Worm (Caenorhabditis elegans) whole organism, midembryonic: ENCODE data around the gene hpo-15.

Experiments
- T22C8.4 ChIP-seq: fragments of 200-800 bp; sonication (Bioruptor generic); IDR thresholded peaks from 2 replicates; pipeline ENCODE4 v1.3.6; 2022; ENCODE audit warnings: missing genetic modification characterization, missing compliant biosample characterization
- cog-1 ChIP-seq: sonication (generic microtip); optimal IDR thresholded peaks from 2 replicates; lab custom pipeline; 2016; ENCODE audit warnings: missing genetic modification characterization, missing compliant biosample characterization
- flt-1 ChIP-seq: fragments of 200-800 bp; sonication (Bioruptor generic); IDR thresholded peaks from 2 replicates; pipeline ENCODE4 v1.3.6; 2022; ENCODE audit warnings: missing genetic modification characterization, missing compliant biosample characterization
- klf-2 ChIP-seq: fragments of 200-800 bp; sonication (Bioruptor generic); conservative IDR thresholded peaks from 2 replicates; pipeline ENCODE4 v1.3.6; 2022; ENCODE audit warnings: missing genetic modification reagents, missing genetic modification characterization, missing compliant biosample characterization
- med-1 ChIP-seq: sonication (generic microtip); optimal IDR thresholded peaks from 2 replicates; lab custom pipeline; 2017; ENCODE audit warnings: missing genetic modification characterization, mild to moderate bottlenecking, missing compliant biosample characterization, antibody characterized with exemption, missing genetic modification reagents; ENCODE audit not compliant: insufficient read depth
- ref-1 ChIP-seq: fragments of 200-800 bp; sonication (Bioruptor generic); conservative IDR thresholded peaks from 2 replicates; pipeline ENCODE4 v1.3.6; 2022; ENCODE audit warnings: missing genetic modification reagents, missing genetic modification characterization, missing compliant biosample characterization
- tab-1 ChIP-seq: fragments of 200-800 bp; sonication (Bioruptor generic); IDR thresholded peaks from 2 replicates; pipeline ENCODE4 v1.3.6; 2022; ENCODE audit warnings: missing genetic modification characterization, missing compliant biosample characterization
- ztf-23 ChIP-seq: fragments of 200-800 bp; sonication (Bioruptor generic); IDR thresholded peaks from 2 replicates; pipeline ENCODE4 v1.3.6; 2022; ENCODE audit warnings: missing genetic modification reagents, missing genetic modification characterization, missing compliant biosample characterization
- ztf-29 ChIP-seq: fragments of 200-800 bp; sonication (Bioruptor generic); IDR thresholded peaks from 2 replicates; pipeline ENCODE4 v1.3.6; 2022; ENCODE audit warnings: missing genetic modification reagents, missing genetic modification characterization, missing compliant biosample characterization

hpo-15 gene

DNA sequence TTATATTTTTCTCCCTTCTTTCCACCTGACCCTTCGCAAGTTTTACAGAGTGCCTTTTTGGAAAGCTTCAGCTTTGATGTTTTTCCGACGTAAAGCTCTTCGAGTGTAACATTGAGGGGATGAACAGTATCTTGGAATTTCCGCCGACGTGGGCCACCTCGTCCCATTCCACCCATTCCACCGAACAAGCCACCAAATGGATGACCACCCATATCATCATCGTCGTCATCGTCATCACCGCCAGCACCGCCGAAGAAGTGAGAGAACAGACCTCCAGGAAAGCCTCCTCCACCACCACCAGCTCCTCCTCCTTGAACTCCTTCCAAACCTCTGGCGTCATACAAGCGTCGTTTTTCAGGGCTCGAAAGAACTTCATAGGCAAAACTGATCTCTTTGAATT, 9.3 kb downstream of the hpo-15 start:
- no peak for TF ChIP-seq tab-1 (GFP tag; lab: Robert Waterston, UW)
- no peak for TF ChIP-seq ztf-29 (GFP tag; lab: Robert Waterston, UW)
- TF ChIP-seq med-1 (GFP tag; lab: Kevin White, UChicago) = no peak
- TF ChIP-seq ref-1 (GFP tag; lab: Robert Waterston, UW) = no peak
- TF ChIP-seq cog-1 = no peak
- no peak for TF ChIP-seq T22C8.4 (GFP tag; lab: Robert Waterston, UW)
- TF ChIP-seq flt-1 (GFP tag; lab: Robert Waterston, UW) = no peak
- TF ChIP-seq klf-2 (GFP tag; lab: Robert Waterston, UW) = no peak
- no peak for TF ChIP-seq ztf-23 (GFP tag; lab: Robert Waterston, UW)

DNA sequence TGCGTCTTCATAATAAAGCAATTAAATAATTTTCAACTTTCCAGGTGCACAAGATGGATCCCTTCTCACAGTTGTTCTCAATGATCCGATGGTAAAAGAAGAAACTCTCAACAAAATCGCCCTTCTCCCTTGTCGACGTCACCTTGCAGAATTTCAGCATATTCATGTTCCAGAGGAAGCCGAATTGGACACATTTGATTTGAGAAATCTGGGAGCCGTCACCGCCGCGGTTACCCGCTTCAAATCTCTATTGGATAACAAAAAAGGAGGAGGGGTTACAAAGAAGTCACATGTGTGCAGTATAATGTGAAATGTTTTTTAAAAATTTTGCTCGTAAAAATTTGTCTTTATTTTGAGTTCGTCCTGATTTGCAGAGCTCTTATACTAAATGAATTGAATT, 10.9 kb downstream of the hpo-15 start:
- TF ChIP-seq cog-1 (no peak), med-1 (GFP tag; lab: Kevin White, UChicago) (no peak), klf-2 (GFP tag; lab: Robert Waterston, UW) (no peak), ztf-23 (GFP tag; lab: Robert Waterston, UW) (no peak), tab-1 (GFP tag; lab: Robert Waterston, UW) (no peak), flt-1 (GFP tag; lab: Robert Waterston, UW) (no peak), ref-1 (GFP tag; lab: Robert Waterston, UW) (no peak), ztf-29 (GFP tag; lab: Robert Waterston, UW) (no peak), T22C8.4 (GFP tag; lab: Robert Waterston, UW) (no peak)

DNA sequence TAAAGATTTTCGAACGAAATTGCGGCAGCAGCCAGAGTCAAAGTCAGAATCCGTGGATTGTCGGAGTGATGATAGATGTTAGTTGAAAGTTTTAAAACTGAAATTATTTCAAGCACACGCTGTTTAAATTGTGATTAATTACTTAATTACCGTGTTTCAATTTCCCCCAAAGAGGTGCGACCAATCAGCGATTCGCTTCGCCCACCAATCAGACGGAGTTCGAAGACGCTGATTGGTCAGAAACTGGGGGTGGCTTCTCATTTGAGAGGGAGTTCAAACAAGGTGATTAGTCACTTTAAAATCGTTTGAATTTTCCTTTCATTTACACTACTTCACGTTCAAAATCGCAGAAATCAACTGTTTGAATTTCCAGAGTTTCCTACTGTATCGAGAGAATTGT, 14.2 kb downstream of the hpo-15 start:
- TF ChIP-seq cog-1 (no peak), med-1 (GFP tag; lab: Kevin White, UChicago) (no peak), ztf-23 (GFP tag; lab: Robert Waterston, UW) (no peak)

DNA sequence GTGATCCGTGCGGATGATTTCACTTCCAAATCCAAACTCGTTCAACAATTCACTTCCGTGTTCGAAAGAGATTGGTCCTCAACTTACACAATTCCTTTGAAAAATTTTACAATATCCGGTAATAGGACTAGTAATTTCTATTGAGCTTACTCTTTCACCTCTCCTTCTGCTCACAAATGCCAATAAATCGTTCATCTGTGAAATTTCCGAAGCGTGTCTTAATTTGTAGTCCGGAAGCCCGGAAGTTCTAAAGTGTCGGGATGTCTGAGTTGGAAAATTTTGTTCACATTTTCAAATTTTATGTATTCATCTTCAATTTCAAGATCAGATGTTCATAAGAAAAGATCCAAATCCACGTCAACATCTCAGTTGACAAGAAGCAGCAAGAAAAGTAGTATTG, 20.2 kb downstream of the hpo-15 start, which contains the start of gene T05C3.2:
TSS of gene T05C3.2 (plus strand) at position 301 of the 400 bp plus-strand sequence.
- TF ChIP-seq ref-1 (GFP tag; lab: Robert Waterston, UW) (no peak), ztf-29 (GFP tag; lab: Robert Waterston, UW) (no peak), T22C8.4 (GFP tag; lab: Robert Waterston, UW) (no peak), tab-1 (GFP tag; lab: Robert Waterston, UW) (no peak), cog-1 (no peak), ztf-23 (GFP tag; lab: Robert Waterston, UW) (no peak), flt-1 (GFP tag; lab: Robert Waterston, UW) (no peak), med-1 (GFP tag; lab: Kevin White, UChicago) (no peak), klf-2 (GFP tag; lab: Robert Waterston, UW) (no peak)

DNA sequence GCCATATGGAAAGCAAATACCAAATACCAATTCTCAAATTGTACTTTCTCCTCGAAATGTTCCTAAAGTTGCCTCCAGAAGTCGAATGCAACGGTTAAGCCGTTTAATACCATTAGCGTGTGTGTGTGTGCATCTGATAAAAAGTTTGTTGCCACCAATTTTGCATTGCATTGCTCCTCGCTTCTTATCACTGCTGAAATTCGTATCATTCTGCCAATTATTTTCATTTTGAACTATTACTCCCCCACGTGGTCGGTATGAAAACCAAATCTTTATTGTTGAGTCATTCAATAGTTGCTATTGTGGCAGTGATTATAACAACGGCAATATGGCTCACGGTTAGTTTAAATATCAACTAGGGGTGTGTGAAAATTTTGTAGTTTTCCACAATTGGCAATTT, 23.4 kb downstream of the hpo-15 start, which contains the start of gene T05C3.6:
TSS of gene T05C3.6 (plus strand) at position 241 of the 400 bp plus-strand sequence.
- TF ChIP-seq klf-2 (GFP tag; lab: Robert Waterston, UW) = no peak

DNA sequence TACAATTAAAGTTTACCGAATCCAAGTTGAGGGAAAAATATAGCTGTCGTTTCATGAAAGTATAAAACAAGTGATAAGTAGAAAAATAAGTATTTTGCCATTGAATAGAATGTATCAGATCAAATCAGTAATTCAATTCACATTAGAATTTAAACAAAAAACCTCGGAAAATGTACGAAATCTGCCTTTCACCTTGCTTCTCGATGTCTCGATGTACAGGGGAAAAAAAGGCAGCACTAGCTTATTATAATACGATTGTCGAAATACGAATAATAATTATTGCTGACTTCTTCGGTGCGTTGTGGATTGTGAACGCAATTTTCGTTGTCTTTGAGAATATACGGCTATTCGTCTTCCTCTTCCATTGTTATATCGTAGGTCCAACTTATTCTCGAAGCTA, 24.9 kb downstream of the hpo-15 start, which contains the start of gene grl-18:
TSS of gene grl-18 (minus strand) at position 101 of the 400 bp plus-strand sequence.
- TF ChIP-seq tab-1 (GFP tag; lab: Robert Waterston, UW) (no peak), ztf-23 (GFP tag; lab: Robert Waterston, UW) (no peak), cog-1 (no peak), flt-1 (GFP tag; lab: Robert Waterston, UW) (no peak), ztf-29 (GFP tag; lab: Robert Waterston, UW) (no peak), T22C8.4 (GFP tag; lab: Robert Waterston, UW) (no peak), ref-1 (GFP tag; lab: Robert Waterston, UW) (no peak), klf-2 (GFP tag; lab: Robert Waterston, UW) (no peak), med-1 (GFP tag; lab: Kevin White, UChicago) (no peak)

DNA sequence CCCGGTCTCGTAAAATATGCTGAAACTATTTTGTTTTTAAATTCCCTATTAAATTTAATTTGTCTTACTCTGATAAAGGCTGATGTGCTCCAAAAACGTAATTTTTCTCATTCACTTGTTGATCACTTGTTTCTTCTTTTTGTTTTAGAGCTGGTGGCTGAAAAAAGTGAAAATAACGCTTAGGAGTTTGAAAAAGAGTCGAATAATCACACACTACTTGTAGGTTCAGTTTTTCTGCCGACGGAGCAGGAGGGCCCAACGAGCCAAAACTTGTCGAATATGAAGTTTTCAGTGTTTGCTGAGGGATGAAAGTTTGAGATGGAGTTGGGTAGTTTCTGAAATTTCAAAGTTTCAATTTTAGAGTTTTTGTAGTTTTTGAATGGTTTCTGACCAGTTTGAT, 26.4 kb downstream of the hpo-15 start:
- TF ChIP-seq flt-1 (GFP tag; lab: Robert Waterston, UW) = no peak
- TF ChIP-seq ref-1 (GFP tag; lab: Robert Waterston, UW) = no peak
- TF ChIP-seq ztf-23 (GFP tag; lab: Robert Waterston, UW) = no peak
- no peak for TF ChIP-seq ztf-29 (GFP tag; lab: Robert Waterston, UW)
- TF ChIP-seq cog-1 = no peak

DNA sequence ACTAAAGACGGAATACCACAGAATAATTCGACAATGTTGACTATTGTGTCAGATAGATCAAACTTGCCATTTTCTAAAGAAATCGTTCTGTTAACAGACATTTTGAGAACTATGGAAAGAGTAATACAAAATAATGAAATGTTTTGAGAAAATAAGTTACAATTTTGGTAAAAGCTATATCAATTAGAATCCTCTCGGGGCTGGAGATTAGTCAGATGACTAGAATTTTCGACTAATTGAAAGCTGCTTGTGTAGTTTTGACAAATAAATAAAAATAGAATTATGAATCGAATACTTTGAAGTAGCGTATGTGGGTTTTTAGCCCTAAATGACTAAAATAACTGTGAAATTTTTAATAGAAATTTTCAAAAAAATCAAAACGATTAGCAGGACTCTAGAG, 28.8 kb downstream of the hpo-15 start, which contains the start of gene srg-65:
TSS of gene srg-65 (minus strand) at position 101 of the 400 bp plus-strand sequence.
- TF ChIP-seq cog-1 (no peak), T22C8.4 (GFP tag; lab: Robert Waterston, UW) (no peak), ztf-29 (GFP tag; lab: Robert Waterston, UW) (no peak), flt-1 (GFP tag; lab: Robert Waterston, UW) (no peak), med-1 (GFP tag; lab: Kevin White, UChicago) (no peak), ref-1 (GFP tag; lab: Robert Waterston, UW) (no peak), klf-2 (GFP tag; lab: Robert Waterston, UW) (no peak), tab-1 (GFP tag; lab: Robert Waterston, UW) (no peak), ztf-23 (GFP tag; lab: Robert Waterston, UW) (no peak)

DNA sequence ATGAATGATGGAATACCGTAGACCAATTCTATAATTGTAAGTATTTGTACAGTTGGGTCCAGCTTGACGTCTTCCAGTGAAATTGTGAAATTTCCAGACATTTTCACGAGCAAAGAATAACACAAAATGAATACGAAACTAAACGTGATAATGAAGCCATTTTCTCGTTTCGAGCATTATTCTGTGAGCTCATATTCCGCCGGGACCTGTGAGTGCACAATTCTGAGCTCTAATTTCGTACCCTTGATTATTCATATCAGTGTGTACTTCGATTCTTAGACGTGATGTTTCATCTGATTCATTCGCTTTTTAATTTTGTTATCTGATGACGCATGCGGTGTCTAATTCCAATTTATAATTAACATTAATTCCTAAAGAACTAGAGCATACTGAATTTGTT, 31.3 kb downstream of the hpo-15 start, which contains the start of gene srg-66:
TSS of gene srg-66 (minus strand) at position 101 of the 400 bp plus-strand sequence.
- TF ChIP-seq ref-1 (GFP tag; lab: Robert Waterston, UW) (no peak), tab-1 (GFP tag; lab: Robert Waterston, UW) (no peak), T22C8.4 (GFP tag; lab: Robert Waterston, UW) (no peak), med-1 (GFP tag; lab: Kevin White, UChicago) (no peak), ztf-23 (GFP tag; lab: Robert Waterston, UW) (no peak), flt-1 (GFP tag; lab: Robert Waterston, UW) (no peak), klf-2 (GFP tag; lab: Robert Waterston, UW) (no peak), ztf-29 (GFP tag; lab: Robert Waterston, UW) (no peak), cog-1 (no peak)
